Worm (Caenorhabditis elegans) whole organism, dauer: Measurements from ENCODE around the gene msp-49.

Experiments used
- unc-62 ChIP-seq: sonication (generic microtip); optimal IDR thresholded peaks from 2 replicates; lab custom pipeline; 2017; ENCODE audit warnings: missing biosample characterization, missing genetic modification reagents, missing genetic modification characterization

Gene msp-49

ce11 chrII:5210830-5211229 is 16.7 kb downstream of the msp-49 start, which contains the start of gene C34F11.8:
Gene C34F11.8, minus strand, starts transcription at chrII:5210964.
- TF ChIP-seq unc-62, result no peak

- no peak for TF ChIP-seq unc-62
These were observed 17.8 kb downstream of the msp-49 start, which contains the start of gene C34F11.2 for ce11 chrII:5211970-5212369. Gene C34F11.2, plus strand, starts transcription at chrII:5212270.

ce11 chrII:5212675-5213074 is 18.5 kb downstream of the msp-49 start, which contains the start of gene C34F11.1:
Gene C34F11.1, plus strand, starts transcription at chrII:5212975.
- no peak for TF ChIP-seq unc-62

ce11 chrII:5218349-5218748 is 24.2 kb downstream of the msp-49 start:
- no peak for TF ChIP-seq unc-62

- TF ChIP-seq unc-62, result no peak
These were observed 26.5 kb downstream of the msp-49 start for ce11 chrII:5220648-5221047.

- no peak for TF ChIP-seq unc-62
These were observed 28.7 kb downstream of the msp-49 start for ce11 chrII:5222830-5223229.

- no peak for TF ChIP-seq unc-62
These were observed 31.1 kb downstream of the msp-49 start, which contains the start of gene dsh-1 for ce11 chrII:5225284-5225683. Gene dsh-1, minus strand, starts transcription at chrII:5225384.

- no peak for TF ChIP-seq unc-62
These were observed 32.1 kb downstream of the msp-49 start for ce11 chrII:5226309-5226708.

ce11 chrII:5227768-5228167 is 33.6 kb downstream of the msp-49 start:
- TF ChIP-seq unc-62, result no peak

ce11 chrII:5228662-5229061 is 34.5 kb downstream of the msp-49 start:
- TF ChIP-seq unc-62, result no peak

ce11 chrII:5229596-5229995 is 35.4 kb downstream of the msp-49 start, which contains the start of gene EGAP2.2:
Gene EGAP2.2, plus strand, starts transcription at chrII:5229896.
- no peak for TF ChIP-seq unc-62

- no peak for TF ChIP-seq unc-62
These were observed 36.9 kb downstream of the msp-49 start, which contains the start of gene EGAP2.1 for ce11 chrII:5231111-5231510. Gene EGAP2.1, plus strand, starts transcription at chrII:5231411.

ce11 chrII:5234728-5235127 is 40.6 kb downstream of the msp-49 start:
- TF ChIP-seq unc-62, result no peak

ce11 chrII:5235758-5236157 is 41.6 kb downstream of the msp-49 start, which contains the start of gene pho-1:
Gene pho-1, minus strand, starts transcription at chrII:5235846.
- no peak for TF ChIP-seq unc-62

ce11 chrII:5237699-5238098 is 43.5 kb downstream of the msp-49 start:
- TF ChIP-seq unc-62, result no peak

ce11 chrII:5238366-5238765 is 44.2 kb downstream of the msp-49 start, which contains the start of gene pho-4:
Gene pho-4, minus strand, starts transcription at chrII:5238466.
- no peak for TF ChIP-seq unc-62

- TF ChIP-seq unc-62, result no peak
These were observed 47.4 kb downstream of the msp-49 start, which contains the start of gene T16D1.1 for ce11 chrII:5241560-5241959. Gene T16D1.1, minus strand, starts transcription at chrII:5241660.
